Worm (Caenorhabditis elegans): ENCODE results near the gene F28E10.1.
A peak's percentile ranks its signal among the peaks of the same experiment; 100 is the strongest.

The F28E10.1 gene

ce11 chrIV:4551562-4551961 is 17.1 kb upstream of the F28E10.1 start:
- TF ChIP-seq W03F9.2 (tag; optimal IDR thresholded peaks at IDR 0.05): no peak
- TF ChIP-seq dao-5 (tag; optimal IDR thresholded peaks at IDR 0.05): no peak
- TF ChIP-seq him-1 (tag; optimal IDR thresholded peaks at IDR 0.05): no peak

- TF ChIP-seq W03F9.2 (tag; optimal IDR thresholded peaks at IDR 0.05): no peak
- TF ChIP-seq dao-5 (tag; optimal IDR thresholded peaks at IDR 0.05): no peak
- TF ChIP-seq him-1 (tag; optimal IDR thresholded peaks at IDR 0.05): no peak
These were observed 11.5 kb upstream of the F28E10.1 start for ce11 chrIV:4557130-4557529.

ce11 chrIV:4557731-4558130 is 10.9 kb upstream of the F28E10.1 start:
- TF ChIP-seq him-1 (tag; optimal IDR thresholded peaks at IDR 0.05) (no peak), dao-5 (tag; optimal IDR thresholded peaks at IDR 0.05) (no peak), W03F9.2 (tag; optimal IDR thresholded peaks at IDR 0.05) (no peak)

- no peak for TF ChIP-seq him-1 (tag; optimal IDR thresholded peaks at IDR 0.05)
These were observed 9.5 kb upstream of the F28E10.1 start for ce11 chrIV:4559160-4559559.

ce11 chrIV:4562599-4563116 is 6.0 kb upstream of the F28E10.1 start, which contains the start of gene igeg-1:
Gene igeg-1 (plus strand): TSS chrIV:4562649.
- no peak for TF ChIP-seq W03F9.2 (tag; optimal IDR thresholded peaks at IDR 0.05)
- TF ChIP-seq him-1 (tag; optimal IDR thresholded peaks at IDR 0.05): no peak
- no peak for TF ChIP-seq dao-5 (tag; optimal IDR thresholded peaks at IDR 0.05)

ce11 chrIV:4564541-4564940 is 4.1 kb upstream of the F28E10.1 start:
- TF ChIP-seq him-1 (tag; optimal IDR thresholded peaks at IDR 0.05): no peak
- no peak for TF ChIP-seq W03F9.2 (tag; optimal IDR thresholded peaks at IDR 0.05)

ce11 chrIV:4565882-4566281 is 2.8 kb upstream of the F28E10.1 start:
- TF ChIP-seq W03F9.2 (tag; optimal IDR thresholded peaks at IDR 0.05): no peak
- TF ChIP-seq dao-5 (tag; optimal IDR thresholded peaks at IDR 0.05): no peak
- no peak for TF ChIP-seq him-1 (tag; optimal IDR thresholded peaks at IDR 0.05)

- TF ChIP-seq dao-5 (tag; optimal IDR thresholded peaks at IDR 0.05): no peak
- no peak for TF ChIP-seq him-1 (tag; optimal IDR thresholded peaks at IDR 0.05)
These were observed 1.3 kb upstream of the F28E10.1 start, which contains the start of gene F28E10.4 for ce11 chrIV:4567343-4567742. Gene F28E10.4 (minus strand): TSS chrIV:4567443.

ce11 chrIV:4570599-4570998 is 2.0 kb downstream of the F28E10.1 start:
- TF ChIP-seq dao-5 (tag; optimal IDR thresholded peaks at IDR 0.05): no peak
- TF ChIP-seq him-1 (tag; optimal IDR thresholded peaks at IDR 0.05): peak; percentile 62

- TF ChIP-seq W03F9.2 (tag; optimal IDR thresholded peaks at IDR 0.05) (no peak), dao-5 (tag; optimal IDR thresholded peaks at IDR 0.05) (no peak)
These were observed 5.4 kb downstream of the F28E10.1 start for ce11 chrIV:4574051-4574450.

- TF ChIP-seq him-1 (tag; optimal IDR thresholded peaks at IDR 0.05) (no peak), W03F9.2 (tag; optimal IDR thresholded peaks at IDR 0.05) (no peak), dao-5 (tag; optimal IDR thresholded peaks at IDR 0.05) (no peak)
These were observed 8.2 kb downstream of the F28E10.1 start for ce11 chrIV:4576847-4577246.

- TF ChIP-seq him-1 (tag; optimal IDR thresholded peaks at IDR 0.05) (no peak), W03F9.2 (tag; optimal IDR thresholded peaks at IDR 0.05) (no peak), dao-5 (tag; optimal IDR thresholded peaks at IDR 0.05) (no peak)
These were observed 10.8 kb downstream of the F28E10.1 start for ce11 chrIV:4579472-4579871.

ce11 chrIV:4585991-4586390 is 17.4 kb downstream of the F28E10.1 start:
- TF ChIP-seq dao-5 (tag; optimal IDR thresholded peaks at IDR 0.05) (no peak), W03F9.2 (tag; optimal IDR thresholded peaks at IDR 0.05) (no peak), him-1 (tag; optimal IDR thresholded peaks at IDR 0.05) (no peak)

ce11 chrIV:4587532-4587931 is 18.9 kb downstream of the F28E10.1 start:
- no peak for TF ChIP-seq dao-5 (tag; optimal IDR thresholded peaks at IDR 0.05)
- no peak for TF ChIP-seq W03F9.2 (tag; optimal IDR thresholded peaks at IDR 0.05)
- TF ChIP-seq him-1 (tag; optimal IDR thresholded peaks at IDR 0.05): no peak

ce11 chrIV:4588408-4588807 is 19.8 kb downstream of the F28E10.1 start:
- TF ChIP-seq him-1 (tag; optimal IDR thresholded peaks at IDR 0.05) (no peak), dao-5 (tag; optimal IDR thresholded peaks at IDR 0.05) (no peak), W03F9.2 (tag; optimal IDR thresholded peaks at IDR 0.05) (no peak)

- TF ChIP-seq him-1 (tag; optimal IDR thresholded peaks at IDR 0.05) (no peak), W03F9.2 (tag; optimal IDR thresholded peaks at IDR 0.05) (no peak), dao-5 (tag; optimal IDR thresholded peaks at IDR 0.05) (no peak)
These were observed 28.2 kb downstream of the F28E10.1 start, which contains the start of gene F19C7.3 for ce11 chrIV:4596824-4597223. Gene F19C7.3 (plus strand): TSS chrIV:4597124.
